Worm (Caenorhabditis elegans): ENCODE data around the gene math-18.

The math-18 gene

ce11 chrII:2170085-2170484, 16.3 kb downstream of the math-18 start, which contains the start of gene C33C12.12:
Gene C33C12.12, minus strand, starts transcription at chrII:2170185.
- TF ChIP-seq med-1 (GFP tag; optimal IDR thresholded peaks at IDR 0.05; ENCODE audit: insufficient read depth) (no peak), flt-1 (GFP tag; IDR thresholded peaks at IDR 0.05) (no peak), ztf-23 (GFP tag; IDR thresholded peaks at IDR 0.05) (no peak), T22C8.4 (GFP tag; IDR thresholded peaks at IDR 0.05) (no peak), ref-1 (GFP tag; conservative IDR thresholded peaks at IDR 0.05) (no peak), klf-2 (GFP tag; conservative IDR thresholded peaks at IDR 0.05) (no peak), tab-1 (GFP tag; IDR thresholded peaks at IDR 0.05) (no peak)

ce11 chrII:2175367-2175766, 21.6 kb downstream of the math-18 start, which contains the start of gene C33C12.7:
Gene C33C12.7, minus strand, starts transcription at chrII:2175467.
- TF ChIP-seq med-1 (GFP tag; optimal IDR thresholded peaks at IDR 0.05; ENCODE audit: insufficient read depth) (no peak), ref-1 (GFP tag; conservative IDR thresholded peaks at IDR 0.05) (no peak), klf-2 (GFP tag; conservative IDR thresholded peaks at IDR 0.05) (no peak), cog-1 (tag; optimal IDR thresholded peaks at IDR 0.05) (no peak), T22C8.4 (GFP tag; IDR thresholded peaks at IDR 0.05) (no peak), flt-1 (GFP tag; IDR thresholded peaks at IDR 0.05) (no peak), ztf-29 (GFP tag; IDR thresholded peaks at IDR 0.05) (no peak), tab-1 (GFP tag; IDR thresholded peaks at IDR 0.05) (no peak), ztf-23 (GFP tag; IDR thresholded peaks at IDR 0.05) (no peak)

ce11 chrII:2176688-2177087, 22.9 kb downstream of the math-18 start, which contains the start of gene gba-1:
Gene gba-1, plus strand, starts transcription at chrII:2176741.
- TF ChIP-seq med-1 (GFP tag; optimal IDR thresholded peaks at IDR 0.05; ENCODE audit: insufficient read depth) = no peak
- TF ChIP-seq ztf-23 (GFP tag; IDR thresholded peaks at IDR 0.05) = no peak
- TF ChIP-seq ztf-29 (GFP tag; IDR thresholded peaks at IDR 0.05) = no peak
- TF ChIP-seq T22C8.4 (GFP tag; IDR thresholded peaks at IDR 0.05) = no peak
- no peak for TF ChIP-seq klf-2 (GFP tag; conservative IDR thresholded peaks at IDR 0.05)
- TF ChIP-seq cog-1 (tag; optimal IDR thresholded peaks at IDR 0.05) = no peak
- no peak for TF ChIP-seq tab-1 (GFP tag; IDR thresholded peaks at IDR 0.05)

ce11 chrII:2177735-2178134, 23.9 kb downstream of the math-18 start:
- no peak for TF ChIP-seq klf-2 (GFP tag; conservative IDR thresholded peaks at IDR 0.05)
- no peak for TF ChIP-seq ref-1 (GFP tag; conservative IDR thresholded peaks at IDR 0.05)
- TF ChIP-seq flt-1 (GFP tag; IDR thresholded peaks at IDR 0.05) = no peak
- no peak for TF ChIP-seq T22C8.4 (GFP tag; IDR thresholded peaks at IDR 0.05)

DNA sequence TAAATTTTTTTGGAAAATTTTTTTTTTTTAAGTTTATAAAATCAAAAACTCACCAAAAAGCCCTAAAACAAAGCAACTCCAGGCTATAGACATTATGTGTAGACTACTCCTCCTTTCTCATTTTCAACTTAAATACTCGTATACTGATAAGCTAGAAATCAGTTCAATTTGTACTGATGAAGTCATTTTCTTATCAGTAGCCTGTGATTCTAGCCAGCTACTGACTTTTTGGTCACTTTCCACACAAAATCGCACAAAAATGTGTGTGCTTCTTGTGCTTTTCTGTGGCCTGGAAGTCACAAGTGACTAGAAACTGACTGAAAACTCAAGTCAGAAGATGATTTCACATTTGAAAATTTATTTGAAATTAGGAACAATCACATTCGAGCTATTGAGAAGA, 32.5 kb downstream of the math-18 start, which contains the start of gene gba-2:
Gene gba-2, minus strand, starts transcription at position 106 of the 400 bp plus-strand sequence.
- TF ChIP-seq ztf-23 (GFP tag; IDR thresholded peaks at IDR 0.05) = no peak
- TF ChIP-seq tab-1 (GFP tag; IDR thresholded peaks at IDR 0.05) = no peak
- no peak for TF ChIP-seq ztf-29 (GFP tag; IDR thresholded peaks at IDR 0.05)
- no peak for TF ChIP-seq klf-2 (GFP tag; conservative IDR thresholded peaks at IDR 0.05)
- no peak for TF ChIP-seq T22C8.4 (GFP tag; IDR thresholded peaks at IDR 0.05)
- TF ChIP-seq med-1 (GFP tag; optimal IDR thresholded peaks at IDR 0.05; ENCODE audit: insufficient read depth) = no peak
- no peak for TF ChIP-seq ref-1 (GFP tag; conservative IDR thresholded peaks at IDR 0.05)

ce11 chrII:2186730-2187129, 32.9 kb downstream of the math-18 start:
- TF ChIP-seq flt-1 (GFP tag; IDR thresholded peaks at IDR 0.05) = no peak
- TF ChIP-seq ref-1 (GFP tag; conservative IDR thresholded peaks at IDR 0.05) = no peak
- no peak for TF ChIP-seq ztf-29 (GFP tag; IDR thresholded peaks at IDR 0.05)
- no peak for TF ChIP-seq cog-1 (tag; optimal IDR thresholded peaks at IDR 0.05)
- no peak for TF ChIP-seq tab-1 (GFP tag; IDR thresholded peaks at IDR 0.05)
- no peak for TF ChIP-seq med-1 (GFP tag; optimal IDR thresholded peaks at IDR 0.05; ENCODE audit: insufficient read depth)
- no peak for TF ChIP-seq klf-2 (GFP tag; conservative IDR thresholded peaks at IDR 0.05)
- no peak for TF ChIP-seq ztf-23 (GFP tag; IDR thresholded peaks at IDR 0.05)
- no peak for TF ChIP-seq T22C8.4 (GFP tag; IDR thresholded peaks at IDR 0.05)

ce11 chrII:2189357-2189756, 35.5 kb downstream of the math-18 start, which contains the start of gene mtq-2:
Gene mtq-2, minus strand, starts transcription at chrII:2189457.
- TF ChIP-seq T22C8.4 (GFP tag; IDR thresholded peaks at IDR 0.05) (no peak), tab-1 (GFP tag; IDR thresholded peaks at IDR 0.05) (no peak), flt-1 (GFP tag; IDR thresholded peaks at IDR 0.05) (no peak), ztf-23 (GFP tag; IDR thresholded peaks at IDR 0.05) (no peak), med-1 (GFP tag; optimal IDR thresholded peaks at IDR 0.05; ENCODE audit: insufficient read depth) (no peak), ref-1 (GFP tag; conservative IDR thresholded peaks at IDR 0.05) (no peak), klf-2 (GFP tag; conservative IDR thresholded peaks at IDR 0.05) (no peak), ztf-29 (GFP tag; IDR thresholded peaks at IDR 0.05) (no peak), cog-1 (tag; optimal IDR thresholded peaks at IDR 0.05) (no peak)

- TF ChIP-seq T22C8.4 (GFP tag; IDR thresholded peaks at IDR 0.05) (no peak), cog-1 (tag; optimal IDR thresholded peaks at IDR 0.05) (no peak), flt-1 (GFP tag; IDR thresholded peaks at IDR 0.05) (no peak), klf-2 (GFP tag; conservative IDR thresholded peaks at IDR 0.05) (no peak), tab-1 (GFP tag; IDR thresholded peaks at IDR 0.05) (no peak), med-1 (GFP tag; optimal IDR thresholded peaks at IDR 0.05; ENCODE audit: insufficient read depth) (no peak), ref-1 (GFP tag; conservative IDR thresholded peaks at IDR 0.05) (no peak), ztf-23 (GFP tag; IDR thresholded peaks at IDR 0.05) (no peak), ztf-29 (GFP tag; IDR thresholded peaks at IDR 0.05) (no peak)
Measured at ce11 chrII:2190522-2190921, 36.7 kb downstream of the math-18 start.

- TF ChIP-seq ztf-29 (GFP tag; IDR thresholded peaks at IDR 0.05) = no peak
- TF ChIP-seq T22C8.4 (GFP tag; IDR thresholded peaks at IDR 0.05) = no peak
- TF ChIP-seq ref-1 (GFP tag; conservative IDR thresholded peaks at IDR 0.05) = no peak
- TF ChIP-seq tab-1 (GFP tag; IDR thresholded peaks at IDR 0.05) = no peak
- no peak for TF ChIP-seq flt-1 (GFP tag; IDR thresholded peaks at IDR 0.05)
- no peak for TF ChIP-seq klf-2 (GFP tag; conservative IDR thresholded peaks at IDR 0.05)
- TF ChIP-seq med-1 (GFP tag; optimal IDR thresholded peaks at IDR 0.05; ENCODE audit: insufficient read depth) = no peak
- TF ChIP-seq ztf-23 (GFP tag; IDR thresholded peaks at IDR 0.05) = no peak
- no peak for TF ChIP-seq cog-1 (tag; optimal IDR thresholded peaks at IDR 0.05)
Measured at ce11 chrII:2191383-2191782, 37.6 kb downstream of the math-18 start.

- TF ChIP-seq ztf-23 (GFP tag; IDR thresholded peaks at IDR 0.05) (no peak), ztf-29 (GFP tag; IDR thresholded peaks at IDR 0.05) (no peak), klf-2 (GFP tag; conservative IDR thresholded peaks at IDR 0.05) (no peak), T22C8.4 (GFP tag; IDR thresholded peaks at IDR 0.05) (no peak), flt-1 (GFP tag; IDR thresholded peaks at IDR 0.05) (no peak), med-1 (GFP tag; optimal IDR thresholded peaks at IDR 0.05; ENCODE audit: insufficient read depth) (no peak), ref-1 (GFP tag; conservative IDR thresholded peaks at IDR 0.05) (no peak), cog-1 (tag; optimal IDR thresholded peaks at IDR 0.05) (no peak), tab-1 (GFP tag; IDR thresholded peaks at IDR 0.05) (no peak)
Measured at ce11 chrII:2192267-2192666, 38.5 kb downstream of the math-18 start.

All from whole organism, midembryonic.